Fruit fly (Drosophila melanogaster) whole organism: Measurements from ENCODE around the gene Gbs-70E.

Experiments
- Dll ChIP-seq: fragments of >200 bp; optimal IDR thresholded peaks from 2 replicates; lab custom pipeline; 2017
- EcR ChIP-seq, 2 experiments: fragments of >200 bp; optimal IDR thresholded peaks; 2 replicates each; lab custom pipeline; 2017; ENCODE audit warnings: missing biosample characterization in 2 of 2, missing genetic modification characterization in 2 of 2, missing genetic modification reagents in 2 of 2
- pan ChIP-seq: fragments of >200 bp; optimal IDR thresholded peaks from 2 replicates; lab custom pipeline; 2017
- psq ChIP-seq: fragments of >200 bp; optimal IDR thresholded peaks from 2 replicates; lab custom pipeline; 2017
- usp ChIP-seq: fragments of >200 bp; optimal IDR thresholded peaks from 2 replicates; lab custom pipeline; 2017; ENCODE audit warnings: missing biosample characterization, missing genetic modification characterization, mixed read lengths

- TF ChIP-seq psq: no peak
- TF ChIP-seq EcR (GFP tag; optimal IDR thresholded peaks at IDR 0.05; lab: Kevin White, UChicago): no peak
- no peak for TF ChIP-seq Dll (lab: Kevin White, UChicago)
- TF ChIP-seq usp: no peak
- no peak for TF ChIP-seq pan (lab: Kevin White, UChicago)
Measured at dm6 chr3L:14552041-14552924, 1.5 kb upstream of the Gbs-70E start.
